Worm (Caenorhabditis elegans): ENCODE data around the gene R05H11.1.

Gene R05H11.1

DNA sequence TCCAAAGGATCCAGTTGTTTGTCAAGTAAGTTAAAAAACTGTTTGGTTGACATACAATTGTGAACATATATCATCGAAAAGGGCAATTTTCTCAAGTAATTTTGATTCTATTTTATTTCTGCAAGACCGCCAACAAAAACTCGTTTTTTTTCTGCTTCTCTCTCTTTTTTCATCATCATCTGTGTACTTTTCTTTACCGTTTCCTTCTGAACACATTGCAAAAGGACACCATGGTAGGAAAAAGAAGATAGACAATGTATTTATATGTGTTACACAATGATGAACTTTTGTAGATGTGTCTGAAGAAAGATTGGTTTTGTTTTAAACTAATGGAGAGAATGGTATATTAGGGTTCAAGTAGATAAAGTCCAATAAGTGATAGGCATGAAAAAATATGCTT, 3.5 kb downstream of the R05H11.1 start:
- no peak for TF ChIP-seq arid-1 (GFP tag; conservative IDR thresholded peaks at IDR 0.05)
- no peak for TF ChIP-seq ces-1 (GFP tag; optimal IDR thresholded peaks at IDR 0.05)
- TF ChIP-seq aha-1 (tag) = peak; percentile 34
- TF ChIP-seq aly-2 (tag; optimal IDR thresholded peaks at IDR 0.05) = no peak
- no peak for TF ChIP-seq ceh-82 (tag; optimal IDR thresholded peaks at IDR 0.05)
- TF ChIP-seq lin-29 (GFP tag; IDR thresholded peaks at IDR 0.05) = no peak
- no peak for TF ChIP-seq Y75B8A.6 (GFP tag; IDR thresholded peaks at IDR 0.05)
- TF ChIP-seq nhr-10 (tag; optimal IDR thresholded peaks at IDR 0.05) = no peak
- TF ChIP-seq nhr-48 (tag; optimal IDR thresholded peaks at IDR 0.05) = no peak
- TF ChIP-seq skn-1 (tag; optimal IDR thresholded peaks at IDR 0.05) = no peak
- TF ChIP-seq vab-7 (GFP tag; IDR thresholded peaks at IDR 0.05) = no peak
- TF ChIP-seq set-16 (GFP tag; IDR thresholded peaks at IDR 0.05) = no peak
- no peak for TF ChIP-seq F10B5.3 (tag; optimal IDR thresholded peaks at IDR 0.05)
- TF ChIP-seq nhr-28 (tag; optimal IDR thresholded peaks at IDR 0.05) = peak; percentile 29
- no peak for TF ChIP-seq mep-1 (tag; optimal IDR thresholded peaks at IDR 0.05)
- no peak for TF ChIP-seq zfp-3 (GFP tag; conservative IDR thresholded peaks at IDR 0.05)
- TF ChIP-seq egl-43 (GFP tag; IDR thresholded peaks at IDR 0.05) = no peak

DNA sequence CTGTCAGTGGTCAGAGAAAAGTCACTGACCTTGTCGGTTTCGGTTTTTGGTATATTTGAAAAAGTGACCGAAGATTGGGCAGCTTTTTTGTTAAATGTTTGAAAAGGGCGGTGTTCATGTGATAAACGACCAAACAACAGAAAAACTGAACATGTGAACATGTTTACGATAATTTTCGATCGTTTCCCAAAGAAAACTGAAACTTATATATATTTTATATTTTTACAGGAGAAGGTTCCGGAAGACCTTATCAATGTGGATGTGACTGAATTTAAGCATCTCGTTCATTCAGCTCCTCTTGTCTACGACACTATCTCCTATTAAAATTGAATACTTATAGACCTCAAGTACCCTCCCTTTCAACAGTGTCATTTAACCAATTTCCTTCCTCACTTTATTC, 4.2 kb downstream of the R05H11.1 start:
- TF ChIP-seq aha-1 (tag) (peak; percentile 52), nhr-28 (tag; optimal IDR thresholded peaks at IDR 0.05) (peak; percentile 12), mxl-2 (GFP tag; conservative IDR thresholded peaks at IDR 0.05) (no peak), nhr-76 (tag; optimal IDR thresholded peaks at IDR 0.05) (no peak)

DNA sequence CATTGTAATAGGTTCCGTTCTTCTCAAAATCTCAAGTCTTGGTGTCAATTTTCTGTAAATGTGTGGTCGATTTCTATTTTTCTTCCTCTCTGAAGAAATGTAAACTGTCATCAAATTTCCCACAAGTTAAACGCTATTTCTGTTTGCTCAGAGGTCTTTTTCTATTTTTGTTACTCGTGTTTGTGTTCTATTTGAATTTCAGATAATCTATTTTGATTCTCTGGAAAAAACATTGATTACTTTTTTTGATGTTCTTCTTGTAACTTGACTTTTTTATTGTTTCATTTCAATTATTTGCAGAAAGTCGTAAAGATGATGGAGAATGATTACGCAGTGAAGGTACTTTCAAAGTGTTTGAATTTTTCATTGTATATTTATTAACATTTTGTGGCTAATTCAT, 7.1 kb downstream of the R05H11.1 start, which contains the start of gene lim-8:
Gene lim-8, plus strand, starts transcription at position 301 of the 400 bp plus-strand sequence.
- TF ChIP-seq unc-62 (GFP tag; optimal IDR thresholded peaks at IDR 0.05 in 1 of 2) (peak in 1 of 2 experiments; percentile 51), unc-62 (tag; optimal IDR thresholded peaks at IDR 0.05) (no peak), nhr-111 (GFP tag; optimal IDR thresholded peaks at IDR 0.05) (no peak)

DNA sequence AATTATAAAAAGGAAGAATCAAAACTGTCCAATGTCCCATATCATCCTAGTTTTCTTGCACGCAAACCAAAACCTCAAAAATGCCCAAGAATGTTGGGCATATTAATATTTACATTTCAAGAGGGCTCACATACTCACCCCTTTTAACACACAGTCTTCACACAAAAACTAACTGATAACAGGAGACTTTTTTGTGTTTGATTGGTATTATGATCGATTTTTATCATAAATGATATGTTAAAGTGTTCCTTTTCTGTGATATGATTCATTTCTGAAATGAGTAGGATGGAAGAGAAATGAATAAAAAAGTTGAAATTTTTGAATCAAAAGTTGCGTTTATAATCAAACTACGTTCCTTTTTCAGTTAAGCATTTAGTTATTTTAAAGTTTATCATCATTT, 7.7 kb downstream of the R05H11.1 start:
- TF ChIP-seq spr-3 (GFP tag; optimal IDR thresholded peaks at IDR 0.05) = no peak
- TF ChIP-seq daf-12 (tag; optimal IDR thresholded peaks at IDR 0.05) = no peak
- TF ChIP-seq nhr-25 (tag; optimal IDR thresholded peaks at IDR 0.05; ENCODE audit: borderline replicate concordance, insufficient read depth) = no peak
- no peak for TF ChIP-seq nhr-76 (tag; optimal IDR thresholded peaks at IDR 0.05)
- no peak for TF ChIP-seq zfp-3 (GFP tag; conservative IDR thresholded peaks at IDR 0.05)
- TF ChIP-seq ctbp-1 (GFP tag; IDR thresholded peaks at IDR 0.05) = no peak
- TF ChIP-seq madf-5 (GFP tag; IDR thresholded peaks at IDR 0.05) = no peak
- no peak for TF ChIP-seq ceh-82 (tag; optimal IDR thresholded peaks at IDR 0.05)
- TF ChIP-seq aha-1 (tag) = peak; percentile 36
- peak; percentile 61 for TF ChIP-seq nhr-28 (tag; optimal IDR thresholded peaks at IDR 0.05)
- TF ChIP-seq ZK337.2 (GFP tag; IDR thresholded peaks at IDR 0.05) = no peak
- peak; percentile 17 for TF ChIP-seq dve-1 (tag; optimal IDR thresholded peaks at IDR 0.05; ENCODE audit: insufficient read depth)
- no peak for TF ChIP-seq lin-38 (GFP tag; IDR thresholded peaks at IDR 0.05)
- TF ChIP-seq zfp-2 (tag; optimal IDR thresholded peaks at IDR 0.05) = no peak
- no peak for TF ChIP-seq hmg-1.1 (GFP tag; IDR thresholded peaks at IDR 0.05)
- no peak for TF ChIP-seq D1046.2 (GFP tag; IDR thresholded peaks at IDR 0.05)
- no peak for TF ChIP-seq aly-2 (tag; optimal IDR thresholded peaks at IDR 0.05)
- peak; percentile 1 for TF ChIP-seq mep-1 (tag; optimal IDR thresholded peaks at IDR 0.05)
- TF ChIP-seq dmd-6 (GFP tag; IDR thresholded peaks at IDR 0.05) = peak; percentile 19; the same call in 1 of the 2 replicates
- no peak for TF ChIP-seq tag-97 (GFP tag; IDR thresholded peaks at IDR 0.05)
- TF ChIP-seq spr-1 (tag; optimal IDR thresholded peaks at IDR 0.05) = no peak
- no peak for TF ChIP-seq mdt-29 (GFP tag; IDR thresholded peaks at IDR 0.05)
- TF ChIP-seq F10B5.3 (tag; optimal IDR thresholded peaks at IDR 0.05) = no peak
- peak; percentile 82 for TF ChIP-seq pqm-1 (tag; optimal IDR thresholded peaks at IDR 0.05)
- no peak for TF ChIP-seq lim-7 (GFP tag; IDR thresholded peaks at IDR 0.05)
- TF ChIP-seq nhr-6 (tag; optimal IDR thresholded peaks at IDR 0.05) = peak; percentile 3
- no peak for TF ChIP-seq ceh-62 (tag; optimal IDR thresholded peaks at IDR 0.05)
